Worm (Caenorhabditis elegans): ENCODE results near the gene F26F4.6.

DNA sequence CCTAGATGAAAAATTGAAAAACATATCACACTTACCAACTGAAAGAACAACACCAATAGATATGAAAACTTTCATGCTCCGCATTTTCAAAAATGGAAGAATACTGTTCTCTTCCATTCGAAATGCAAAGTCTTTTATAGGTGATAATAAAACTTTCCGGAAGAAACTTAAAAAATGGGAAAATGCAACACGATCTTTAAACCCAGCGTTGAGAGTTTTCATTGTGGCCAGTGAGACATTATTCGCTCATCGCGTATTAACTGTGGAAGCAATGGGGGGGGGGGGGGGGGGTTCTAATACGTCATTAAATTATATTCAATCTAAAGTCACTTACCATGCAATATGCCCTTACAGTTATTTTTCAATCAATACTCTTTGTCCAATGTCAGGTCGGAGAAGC is 49.1 kb downstream of the F26F4.6 start, which contains the start of the genes clec-157 and fkh-5:
- no peak for TF ChIP-seq ccch-3 (GFP tag; optimal IDR thresholded peaks at IDR 0.05)
- no peak for TF ChIP-seq pha-4 (tag; optimal IDR thresholded peaks at IDR 0.05)
- TF ChIP-seq ekl-4 (GFP tag; IDR thresholded peaks at IDR 0.05) = no peak
- no peak for TF ChIP-seq die-1 (tag; optimal IDR thresholded peaks at IDR 0.05)
- no peak for TF ChIP-seq unc-130 (GFP tag; optimal IDR thresholded peaks at IDR 0.05)
- no peak for TF ChIP-seq sea-2 (GFP tag; IDR thresholded peaks at IDR 0.05)
- TF ChIP-seq madf-3 (GFP tag; IDR thresholded peaks at IDR 0.05) = no peak
- no peak for TF ChIP-seq let-607 (tag; optimal IDR thresholded peaks at IDR 0.05)
- no peak for TF ChIP-seq attf-6 (GFP tag; IDR thresholded peaks at IDR 0.05)
- no peak for TF ChIP-seq dpl-1 (GFP tag; optimal IDR thresholded peaks at IDR 0.05)
